Worm (Caenorhabditis elegans): ENCODE measurements around the gene nhr-260.

DNA sequence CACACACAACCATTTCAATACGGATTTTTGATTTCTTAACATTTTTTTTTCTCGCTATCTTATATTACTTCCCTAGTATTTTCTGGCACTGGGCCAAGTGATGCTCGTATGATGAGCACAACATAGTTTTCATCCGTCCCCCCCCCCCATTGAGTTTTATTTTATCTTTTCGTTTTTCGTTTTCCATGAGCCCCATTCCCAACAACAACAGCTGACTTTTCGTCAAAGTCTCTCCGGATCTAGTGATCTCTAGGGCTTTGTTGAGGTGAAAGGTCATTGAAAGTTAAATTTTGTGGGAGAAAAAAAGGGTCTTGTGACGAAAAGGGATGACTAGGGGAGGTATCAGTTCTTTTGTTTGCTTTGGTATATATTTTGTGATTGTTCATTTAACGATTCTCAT lies 30.6 kb downstream of the nhr-260 start:
- TF ChIP-seq him-1 (tag; optimal IDR thresholded peaks at IDR 0.05) (no peak), W03F9.2 (tag; optimal IDR thresholded peaks at IDR 0.05) (no peak), dao-5 (tag; optimal IDR thresholded peaks at IDR 0.05) (no peak)
